Fruit fly (Drosophila melanogaster) whole organism, embryonic: ENCODE measurements around the gene CG16779.

Experiments used
- Atf3 ChIP-seq: fragments of 200-800 bp; sonication (Bioruptor generic); optimal IDR thresholded peaks from 3 replicates; lab custom pipeline; 2016; ENCODE audit warnings: missing biosample characterization, missing genetic modification characterization
- B-H2 ChIP-seq: fragments of 200-800 bp; sonication (Bioruptor generic); optimal IDR thresholded peaks from 2 replicates; lab custom pipeline; 2018; ENCODE audit warnings: missing biosample characterization, mild to moderate bottlenecking, missing genetic modification characterization
- BtbVII ChIP-seq: fragments of 200-800 bp; sonication (Bioruptor generic); optimal IDR thresholded peaks from 3 replicates; lab custom pipeline; 2017; ENCODE audit warnings: missing biosample characterization, mild to moderate bottlenecking, missing genetic modification characterization
- Bteb2 ChIP-seq: fragments of 200-800 bp; sonication (Bioruptor generic); optimal IDR thresholded peaks from 2 replicates; lab custom pipeline; 2016; ENCODE audit warnings: missing biosample characterization, missing genetic modification characterization
- CG10366 ChIP-seq: fragments of 200-800 bp; sonication (Bioruptor generic); IDR thresholded peaks from 2 replicates; pipeline ENCODE4 v1.3.6; 2022; ENCODE audit warnings: missing biosample characterization, missing genetic modification characterization
- CG10462 ChIP-seq: fragments of 200-800 bp; sonication (Bioruptor generic); optimal IDR thresholded peaks from 2 replicates; lab custom pipeline; 2016; ENCODE audit warnings: missing biosample characterization, missing genetic modification characterization
- CG11696 ChIP-seq: fragments of 200-800 bp; sonication (Bioruptor generic); IDR thresholded peaks from 2 replicates; pipeline ENCODE4 v1.3.6; 2022; ENCODE audit warnings: missing biosample characterization, missing genetic modification characterization
- CG14050 ChIP-seq: fragments of 200-800 bp; sonication (Bioruptor generic); IDR thresholded peaks from 3 replicates; pipeline ENCODE4 v1.3.6; 2022; ENCODE audit warnings: missing biosample characterization, missing genetic modification characterization
- CG1529 ChIP-seq: fragments of 200-800 bp; sonication (Bioruptor generic); optimal IDR thresholded peaks from 3 replicates; lab custom pipeline; 2018; ENCODE audit warnings: missing biosample characterization, missing genetic modification characterization
- CG15696 ChIP-seq: fragments of 200-800 bp; sonication (Bioruptor generic); optimal IDR thresholded peaks from 2 replicates; lab custom pipeline; 2019; ENCODE audit warnings: missing biosample characterization, mild to moderate bottlenecking, missing genetic modification characterization, moderate library complexity
- CG1603 ChIP-seq: fragments of 200-800 bp; sonication (Bioruptor generic); optimal IDR thresholded peaks from 2 replicates; lab custom pipeline; 2019; ENCODE audit warnings: missing biosample characterization, mild to moderate bottlenecking, missing genetic modification characterization, moderate library complexity
- CG17186 ChIP-seq: fragments of 200-800 bp; sonication (Bioruptor generic); optimal IDR thresholded peaks from 3 replicates; lab custom pipeline; 2017; ENCODE audit warnings: missing biosample characterization, missing genetic modification reagents, missing genetic modification characterization
- CG3065 ChIP-seq: fragments of 200-800 bp; sonication (Bioruptor generic); optimal IDR thresholded peaks from 2 replicates; lab custom pipeline; 2016; ENCODE audit warnings: missing biosample characterization, missing genetic modification characterization
- CG31441 ChIP-seq: fragments of 200-800 bp; sonication (Bioruptor generic); IDR thresholded peaks from 2 replicates; pipeline ENCODE4 v1.3.6; 2022; ENCODE audit warnings: missing biosample characterization, missing genetic modification characterization
- CG32772 ChIP-seq: fragments of 200-800 bp; sonication (Bioruptor generic); IDR thresholded peaks from 2 replicates; pipeline ENCODE4 v1.3.6; 2022; ENCODE audit warnings: missing biosample characterization, missing genetic modification characterization
- CG43689 ChIP-seq: fragments of 200-800 bp; sonication (Bioruptor generic); IDR thresholded peaks from 2 replicates; pipeline ENCODE4 v1.3.6; 2022; ENCODE audit warnings: missing biosample characterization, missing genetic modification characterization
- CG4404 ChIP-seq: fragments of 200-800 bp; sonication (Bioruptor generic); IDR thresholded peaks from 2 replicates; pipeline ENCODE4 v1.3.6; 2022; ENCODE audit warnings: missing biosample characterization, missing genetic modification characterization
- CG6854 ChIP-seq: fragments of 200-800 bp; sonication (Bioruptor generic); optimal IDR thresholded peaks from 3 replicates; lab custom pipeline; 2017; ENCODE audit warnings: missing biosample characterization, mild to moderate bottlenecking, missing genetic modification characterization
- CG7928 ChIP-seq: fragments of 200-800 bp; sonication (Bioruptor generic); optimal IDR thresholded peaks from 2 replicates; lab custom pipeline; 2017; ENCODE audit warnings: missing biosample characterization, mild to moderate bottlenecking, missing genetic modification characterization
- CG8359 ChIP-seq: fragments of 200-800 bp; sonication (Bioruptor generic); optimal IDR thresholded peaks from 2 replicates; lab custom pipeline; 2017; ENCODE audit warnings: missing biosample characterization, mild to moderate bottlenecking, missing genetic modification characterization, borderline replicate concordance
- CG9215 ChIP-seq: fragments of 200-800 bp; sonication (Bioruptor generic); IDR thresholded peaks from 2 replicates; pipeline ENCODE4 v1.3.6; 2022; ENCODE audit warnings: missing biosample characterization, missing genetic modification characterization
- CG9817 ChIP-seq: fragments of 200-800 bp; sonication (Bioruptor generic); optimal IDR thresholded peaks from 2 replicates; lab custom pipeline; 2018; ENCODE audit warnings: missing biosample characterization, mild to moderate bottlenecking, missing genetic modification characterization, moderate library complexity
- Drgx ChIP-seq: fragments of 200-800 bp; sonication (Bioruptor generic); IDR thresholded peaks from 2 replicates; pipeline ENCODE4 v1.3.6; 2022; ENCODE audit warnings: missing biosample characterization, missing genetic modification characterization
- HLH4C ChIP-seq: fragments of 200-800 bp; sonication (Bioruptor generic); IDR thresholded peaks from 3 replicates; pipeline ENCODE4 v1.3.6; 2022; ENCODE audit warnings: missing biosample characterization, missing genetic modification characterization; ENCODE audit not compliant: partially characterized antibody
- HLH54F ChIP-seq: fragments of 200-800 bp; sonication (Bioruptor generic); optimal IDR thresholded peaks from 3 replicates; lab custom pipeline; 2016; ENCODE audit warnings: missing biosample characterization, missing genetic modification characterization
- HLHmδ ChIP-seq: fragments of 200-800 bp; sonication (Bioruptor generic); optimal IDR thresholded peaks from 2 replicates; lab custom pipeline; 2018; ENCODE audit warnings: missing biosample characterization, mild to moderate bottlenecking, missing genetic modification characterization, moderate library complexity
- MESR4 ChIP-seq: fragments of 200-800 bp; sonication (Bioruptor generic); optimal IDR thresholded peaks from 2 replicates; lab custom pipeline; 2018; ENCODE audit warnings: missing biosample characterization, mild to moderate bottlenecking, missing genetic modification characterization, moderate library complexity
- Med ChIP-seq: fragments of 200-800 bp; sonication (Bioruptor generic); peaks from one replicate; lab custom pipeline; 2016; ENCODE audit warnings: missing biosample characterization, missing genetic modification characterization, mild to moderate bottlenecking, inconsistent platforms, moderate library complexity
- NC2α ChIP-seq: fragments of 200-800 bp; sonication (Bioruptor generic); optimal IDR thresholded peaks from 2 replicates; lab custom pipeline; 2016; ENCODE audit warnings: missing biosample characterization, missing genetic modification characterization
- Nf-YC ChIP-seq: fragments of 200-800 bp; optimal IDR thresholded peaks from 3 replicates; lab custom pipeline; 2019; ENCODE audit warnings: missing biosample characterization, mild to moderate bottlenecking, missing genetic modification characterization, moderate library complexity
- Oaz ChIP-seq: fragments of 200-800 bp; sonication (Bioruptor generic); IDR thresholded peaks from 2 replicates; pipeline ENCODE4 v1.3.6; 2022; ENCODE audit warnings: missing biosample characterization, missing genetic modification characterization
- Pdp1 ChIP-seq, 2 experiments: fragments of 200-800 bp; sonication (Bioruptor generic); optimal IDR thresholded peaks; 3 replicates each; lab custom pipeline; 2016; ENCODE audit warnings: missing biosample characterization in 2 of 2, missing genetic modification characterization in 2 of 2, mild to moderate bottlenecking in 1 of 2, moderate library complexity in 1 of 2
- Trl ChIP-seq, 3 experiments: fragments of >200 bp in 2 of 3; fragments of 200-800 bp in 1 of 3; sonication (Bioruptor generic) in 1 of 3; optimal IDR thresholded peaks; 2 replicates in 1 of 3; 3 replicates in 2 of 3; lab custom pipeline; 2016 to 2017; ENCODE audit warnings: missing biosample characterization in 1 of 3, missing genetic modification characterization in 1 of 3
- bowl ChIP-seq: fragments of 200-800 bp; sonication (Bioruptor generic); IDR thresholded peaks from 2 replicates; pipeline ENCODE4 v1.3.6; 2022; ENCODE audit warnings: missing biosample characterization, missing genetic modification characterization
- btn ChIP-seq: fragments of 200-800 bp; sonication (Bioruptor generic); optimal IDR thresholded peaks from 2 replicates; lab custom pipeline; 2016; ENCODE audit warnings: missing biosample characterization, missing genetic modification characterization
- cad ChIP-seq: fragments of >200 bp; optimal IDR thresholded peaks from 2 replicates; lab custom pipeline; 2017; ENCODE audit warnings: missing biosample characterization, missing genetic modification characterization
- danr ChIP-seq: fragments of 200-800 bp; sonication (Bioruptor generic); IDR thresholded peaks from 2 replicates; pipeline ENCODE4 v1.3.6; 2022; ENCODE audit warnings: missing biosample characterization, missing genetic modification characterization
- disco-r ChIP-seq: fragments of 200-800 bp; sonication (Bioruptor generic); optimal IDR thresholded peaks from 2 replicates; lab custom pipeline; 2016; ENCODE audit warnings: missing biosample characterization, missing genetic modification characterization
- emc ChIP-seq: fragments of 200-800 bp; sonication (Bioruptor generic); optimal IDR thresholded peaks from 2 replicates; lab custom pipeline; 2016; ENCODE audit warnings: missing biosample characterization, missing genetic modification characterization
- esg ChIP-seq: fragments of 200-800 bp; sonication (Bioruptor generic); conservative IDR thresholded peaks from 2 replicates; pipeline ENCODE4 v1.3.6; 2022; ENCODE audit warnings: missing biosample characterization, missing genetic modification characterization
- ewg ChIP-seq: fragments of 200-800 bp; sonication (Bioruptor generic); optimal IDR thresholded peaks from 3 replicates; lab custom pipeline; 2017; ENCODE audit warnings: mild to moderate bottlenecking, missing biosample characterization, missing genetic modification reagents, missing genetic modification characterization
- gem ChIP-seq: fragments of 200-800 bp; sonication (Bioruptor generic); optimal IDR thresholded peaks from 2 replicates; lab custom pipeline; 2019; ENCODE audit warnings: missing biosample characterization, mild to moderate bottlenecking, missing genetic modification characterization, moderate library complexity
- hth ChIP-seq: fragments of >200 bp; optimal IDR thresholded peaks from 2 replicates; lab custom pipeline; 2017; ENCODE audit warnings: inconsistent platforms
- insv ChIP-seq, 2 experiments: fragments of 200-800 bp; sonication (Bioruptor generic); optimal IDR thresholded peaks; 3 replicates each; lab custom pipeline; 2016 to 2018; ENCODE audit warnings: missing biosample characterization in 2 of 2, missing genetic modification characterization in 2 of 2
- jigr1 ChIP-seq: fragments of 200-800 bp; sonication (Bioruptor generic); IDR thresholded peaks from 3 replicates; pipeline ENCODE4 v1.3.6; 2022; ENCODE audit warnings: missing biosample characterization, missing genetic modification characterization
- kay ChIP-seq: fragments of 200-800 bp; sonication (Bioruptor generic); optimal IDR thresholded peaks from 2 replicates; lab custom pipeline; 2016; ENCODE audit warnings: missing biosample characterization, missing genetic modification characterization
- nerfin-1 ChIP-seq: fragments of 200-800 bp; sonication (Bioruptor generic); optimal IDR thresholded peaks from 3 replicates; lab custom pipeline; 2019; ENCODE audit warnings: missing biosample characterization, mild to moderate bottlenecking, missing genetic modification characterization, moderate library complexity
- repo ChIP-seq: fragments of 200-800 bp; sonication (Bioruptor generic); optimal IDR thresholded peaks from 2 replicates; lab custom pipeline; 2016; ENCODE audit warnings: missing biosample characterization, missing genetic modification characterization
- sim ChIP-seq: fragments of 200-800 bp; sonication (Bioruptor generic); IDR thresholded peaks from 2 replicates; pipeline ENCODE4 v1.3.6; 2022; ENCODE audit warnings: missing biosample characterization, missing genetic modification characterization
- wor ChIP-seq: fragments of 200-800 bp; sonication (Bioruptor generic); IDR thresholded peaks from 2 replicates; pipeline ENCODE4 v1.3.6; 2022; ENCODE audit warnings: missing biosample characterization, missing genetic modification characterization
- zfh2 ChIP-seq: fragments of 200-800 bp; sonication (Bioruptor generic); optimal IDR thresholded peaks from 2 replicates; lab custom pipeline; 2016; ENCODE audit warnings: missing biosample characterization, missing genetic modification characterization

Gene CG16779

dm6 chr3R:9496748-9497147 lies 3.3 kb upstream of the CG16779 start (continued):
- TF ChIP-seq Bteb2 (GFP tag; lab: Kevin White, UChicago), result peak; percentile 81
- no peak for TF ChIP-seq CG8359 (GFP tag; lab: Kevin White, UChicago)
- no peak for TF ChIP-seq CG10462 (GFP tag; lab: Kevin White, UChicago)
- no peak for TF ChIP-seq hth (lab: Kevin White, UChicago)
- TF ChIP-seq CG9817 (tag; lab: Kevin White, UChicago), result peak; percentile 91
- TF ChIP-seq NC2α (GFP tag; lab: Kevin White, UChicago), result peak; percentile 36
- no peak for TF ChIP-seq cad (GFP tag; lab: Kevin White, UChicago)
- TF ChIP-seq CG11696 (GFP tag; lab: Robert Waterston, UW), result no peak
- peak; percentile 18 for TF ChIP-seq CG3065 (GFP tag; lab: Kevin White, UChicago)
- TF ChIP-seq CG4404 (GFP tag; lab: Robert Waterston, UW), result peak; percentile 26; the same call in 1 of the 2 replicates
- TF ChIP-seq danr (GFP tag; lab: Robert Waterston, UW), result 0 out of 2 replicates have a peak, but pooled peaks have one; percentile 30
- TF ChIP-seq CG1603, result peak; percentile 90
- peak; percentile 23 for TF ChIP-seq MESR4
- peak; percentile 79 to 84 for TF ChIP-seq Pdp1 (GFP tag; optimal IDR thresholded peaks at IDR 0.05; lab: Kevin White, UChicago)
- TF ChIP-seq BtbVII (GFP tag; lab: Kevin White, UChicago), result peak; percentile 38
- peak; percentile 40 for TF ChIP-seq Atf3 (GFP tag; lab: Kevin White, UChicago)
- peak; percentile 76 for TF ChIP-seq kay
- TF ChIP-seq btn, result no peak
- no peak for TF ChIP-seq Oaz
- peak; percentile 51 for TF ChIP-seq emc (GFP tag; lab: Kevin White, UChicago)
- TF ChIP-seq repo, result peak; percentile 38
- no peak for TF ChIP-seq bowl (GFP tag; lab: Robert Waterston, UW)
- TF ChIP-seq CG10366 (GFP tag; lab: Robert Waterston, UW), result peak; percentile 44; the same call in 1 of the 2 replicates
- TF ChIP-seq CG43689 (GFP tag; lab: Robert Waterston, UW), result no peak
- peak; percentile 44 for TF ChIP-seq CG15696
- TF ChIP-seq wor (GFP tag; lab: Robert Waterston, UW), result no peak
- peak; percentile 51 for TF ChIP-seq ewg
- TF ChIP-seq HLHmδ (GFP tag; lab: Kevin White, UChicago), result no peak
- TF ChIP-seq CG7928 (GFP tag; lab: Kevin White, UChicago), result peak; percentile 38
- TF ChIP-seq esg (GFP tag; lab: Robert Waterston, UW), result no peak
- peak; percentile 58 for TF ChIP-seq gem (tag; lab: Kevin White, UChicago)
- TF ChIP-seq Trl (optimal IDR thresholded peaks at IDR 0.05; lab: Kevin White, UChicago), result no peak
- TF ChIP-seq Trl (GFP tag; optimal IDR thresholded peaks at IDR 0.05; lab: Kevin White, UChicago), result peak; percentile 92
- TF ChIP-seq Drgx (GFP tag; lab: Robert Waterston, UW), result no peak
- peak; percentile 35 for TF ChIP-seq CG17186 (GFP tag; lab: Kevin White, UChicago)
- no peak for TF ChIP-seq jigr1 (GFP tag; lab: Robert Waterston, UW)
- no peak for TF ChIP-seq CG1529 (GFP tag; lab: Kevin White, UChicago)
- TF ChIP-seq zfh2 (GFP tag; lab: Kevin White, UChicago), result peak; percentile 91
- peak in 1 of 2 experiments; percentile 70 for TF ChIP-seq insv (GFP tag; optimal IDR thresholded peaks at IDR 0.05; lab: Kevin White, UChicago)
- no peak for TF ChIP-seq sim (GFP tag; lab: Robert Waterston, UW)
- peak; percentile 70 for TF ChIP-seq Nf-YC (tag; lab: Kevin White, UChicago)
- TF ChIP-seq CG6854 (GFP tag; lab: Kevin White, UChicago), result no peak
- peak; percentile 72 for TF ChIP-seq CG32772
- peak; percentile 99 for TF ChIP-seq Med (GFP tag; lab: Kevin White, UChicago)
- TF ChIP-seq CG14050 (GFP tag; lab: Robert Waterston, UW), result no peak
- TF ChIP-seq disco-r, result peak; percentile 74
- peak; percentile 50 for TF ChIP-seq nerfin-1 (tag; lab: Kevin White, UChicago)
- TF ChIP-seq CG31441, result peak; percentile 55; the same call in 1 of the 2 replicates
- TF ChIP-seq HLH4C (GFP tag; lab: Robert Waterston, UW), result peak; percentile 80
- TF ChIP-seq CG9215 (GFP tag; lab: Robert Waterston, UW), result peak; percentile 74
- peak; percentile 88 for TF ChIP-seq HLH54F
- peak; percentile 95 for TF ChIP-seq B-H2 (GFP tag; lab: Kevin White, UChicago)
